Worm (Caenorhabditis elegans): ENCODE data around the gene Y110A2AL.6.

Y110A2AL.6 gene

ce11 chrII:2841529-2841928, at the start of gene Y110A2AL.6:
Y110A2AL.6 (minus strand) TSS chrII:2841629.
- TF ChIP-seq flt-1 (GFP tag; IDR thresholded peaks at IDR 0.05) (no peak), ztf-23 (GFP tag; IDR thresholded peaks at IDR 0.05) (no peak), tab-1 (GFP tag; IDR thresholded peaks at IDR 0.05) (no peak), cog-1 (tag; optimal IDR thresholded peaks at IDR 0.05) (no peak), ztf-29 (GFP tag; IDR thresholded peaks at IDR 0.05) (no peak), med-1 (GFP tag; optimal IDR thresholded peaks at IDR 0.05; ENCODE audit: insufficient read depth) (no peak)

ce11 chrII:2888957-2889630, 47.7 kb upstream of the Y110A2AL.6 start, which contains the start of gene pinn-1:
pinn-1 (minus strand) TSS chrII:2889007.
- TF ChIP-seq flt-1 (GFP tag; IDR thresholded peaks at IDR 0.05) (peak; percentile 86), med-1 (GFP tag; optimal IDR thresholded peaks at IDR 0.05; ENCODE audit: insufficient read depth) (no peak), ref-1 (GFP tag; conservative IDR thresholded peaks at IDR 0.05) (no peak), klf-2 (GFP tag; conservative IDR thresholded peaks at IDR 0.05) (peak; percentile 71; the same call in 1 of the 2 replicates), T22C8.4 (GFP tag; IDR thresholded peaks at IDR 0.05) (peak; percentile 93), cog-1 (tag; optimal IDR thresholded peaks at IDR 0.05) (peak; percentile 69), ztf-23 (GFP tag; IDR thresholded peaks at IDR 0.05) (peak; percentile 82)

ce11 chrII:2885518-2886449, 44.4 kb upstream of the Y110A2AL.6 start:
- TF ChIP-seq klf-2 (GFP tag; conservative IDR thresholded peaks at IDR 0.05) (no peak), T22C8.4 (GFP tag; IDR thresholded peaks at IDR 0.05) (peak; percentile 60)

ce11 chrII:2884810-2885209, 43.4 kb upstream of the Y110A2AL.6 start, which contains the start of gene pigw-1:
pigw-1 (minus strand) TSS chrII:2884910.
- TF ChIP-seq med-1 (GFP tag; optimal IDR thresholded peaks at IDR 0.05; ENCODE audit: insufficient read depth) (no peak), cog-1 (tag; optimal IDR thresholded peaks at IDR 0.05) (no peak), flt-1 (GFP tag; IDR thresholded peaks at IDR 0.05) (no peak), tab-1 (GFP tag; IDR thresholded peaks at IDR 0.05) (no peak), ztf-29 (GFP tag; IDR thresholded peaks at IDR 0.05) (no peak), T22C8.4 (GFP tag; IDR thresholded peaks at IDR 0.05) (no peak), klf-2 (GFP tag; conservative IDR thresholded peaks at IDR 0.05) (no peak), ref-1 (GFP tag; conservative IDR thresholded peaks at IDR 0.05) (no peak), ztf-23 (GFP tag; IDR thresholded peaks at IDR 0.05) (no peak)

ce11 chrII:2881088-2881487, 39.7 kb upstream of the Y110A2AL.6 start:
- TF ChIP-seq flt-1 (GFP tag; IDR thresholded peaks at IDR 0.05), result peak; percentile 57
- TF ChIP-seq klf-2 (GFP tag; conservative IDR thresholded peaks at IDR 0.05), result no peak
- no peak for TF ChIP-seq ztf-29 (GFP tag; IDR thresholded peaks at IDR 0.05)
- TF ChIP-seq ztf-23 (GFP tag; IDR thresholded peaks at IDR 0.05), result no peak
- no peak for TF ChIP-seq cog-1 (tag; optimal IDR thresholded peaks at IDR 0.05)
- no peak for TF ChIP-seq ref-1 (GFP tag; conservative IDR thresholded peaks at IDR 0.05)

ce11 chrII:2878909-2879308, 37.5 kb upstream of the Y110A2AL.6 start:
- TF ChIP-seq ref-1 (GFP tag; conservative IDR thresholded peaks at IDR 0.05) (no peak), cog-1 (tag; optimal IDR thresholded peaks at IDR 0.05) (no peak), tab-1 (GFP tag; IDR thresholded peaks at IDR 0.05) (no peak), klf-2 (GFP tag; conservative IDR thresholded peaks at IDR 0.05) (no peak)

- TF ChIP-seq klf-2 (GFP tag; conservative IDR thresholded peaks at IDR 0.05) (no peak), tab-1 (GFP tag; IDR thresholded peaks at IDR 0.05) (no peak), flt-1 (GFP tag; IDR thresholded peaks at IDR 0.05) (no peak), ztf-29 (GFP tag; IDR thresholded peaks at IDR 0.05) (no peak), med-1 (GFP tag; optimal IDR thresholded peaks at IDR 0.05; ENCODE audit: insufficient read depth) (no peak), ref-1 (GFP tag; conservative IDR thresholded peaks at IDR 0.05) (no peak), T22C8.4 (GFP tag; IDR thresholded peaks at IDR 0.05) (no peak), ztf-23 (GFP tag; IDR thresholded peaks at IDR 0.05) (no peak), cog-1 (tag; optimal IDR thresholded peaks at IDR 0.05) (no peak)
These were observed 33.4 kb upstream of the Y110A2AL.6 start, which contains the start of gene Y110A2AL.1 for ce11 chrII:2874801-2875200. Y110A2AL.1 (plus strand) TSS chrII:2875101.

- TF ChIP-seq med-1 (GFP tag; optimal IDR thresholded peaks at IDR 0.05; ENCODE audit: insufficient read depth), result no peak
- TF ChIP-seq T22C8.4 (GFP tag; IDR thresholded peaks at IDR 0.05), result no peak
- TF ChIP-seq ztf-29 (GFP tag; IDR thresholded peaks at IDR 0.05), result no peak
- no peak for TF ChIP-seq flt-1 (GFP tag; IDR thresholded peaks at IDR 0.05)
- TF ChIP-seq cog-1 (tag; optimal IDR thresholded peaks at IDR 0.05), result no peak
- TF ChIP-seq ref-1 (GFP tag; conservative IDR thresholded peaks at IDR 0.05), result no peak
These were observed 30.4 kb upstream of the Y110A2AL.6 start, which contains the start of gene Y110A2AL.10 for ce11 chrII:2871816-2872215. Y110A2AL.10 (minus strand) TSS chrII:2871916.

- no peak for TF ChIP-seq ztf-23 (GFP tag; IDR thresholded peaks at IDR 0.05)
- no peak for TF ChIP-seq ref-1 (GFP tag; conservative IDR thresholded peaks at IDR 0.05)
- no peak for TF ChIP-seq med-1 (GFP tag; optimal IDR thresholded peaks at IDR 0.05; ENCODE audit: insufficient read depth)
- TF ChIP-seq cog-1 (tag; optimal IDR thresholded peaks at IDR 0.05), result no peak
- TF ChIP-seq tab-1 (GFP tag; IDR thresholded peaks at IDR 0.05), result no peak
- no peak for TF ChIP-seq ztf-29 (GFP tag; IDR thresholded peaks at IDR 0.05)
- no peak for TF ChIP-seq klf-2 (GFP tag; conservative IDR thresholded peaks at IDR 0.05)
- TF ChIP-seq T22C8.4 (GFP tag; IDR thresholded peaks at IDR 0.05), result no peak
- TF ChIP-seq flt-1 (GFP tag; IDR thresholded peaks at IDR 0.05), result no peak
These were observed 26.3 kb upstream of the Y110A2AL.6 start, which contains the start of gene Y110A2AL.2 for ce11 chrII:2867701-2868100. Y110A2AL.2 (plus strand) TSS chrII:2868001.
